Fruit fly (Drosophila melanogaster) whole organism, pupa: ENCODE measurements around the gene Cyp4ac3.

Experiments
- CG12605 ChIP-seq: fragments of 200-800 bp; sonication (Bioruptor generic); IDR thresholded peaks from 2 replicates; pipeline ENCODE4 v1.3.6; 2022; ENCODE audit warnings: missing biosample characterization, missing genetic modification characterization
- CG17806 ChIP-seq: fragments of 200-800 bp; sonication (Bioruptor generic); optimal IDR thresholded peaks from 2 replicates; lab custom pipeline; 2018; ENCODE audit warnings: missing biosample characterization, mild to moderate bottlenecking, missing genetic modification characterization, moderate library complexity
- CG34367 ChIP-seq: fragments of 200-800 bp; sonication (Bioruptor generic); optimal IDR thresholded peaks from 2 replicates; lab custom pipeline; 2018; ENCODE audit warnings: missing biosample characterization, mild to moderate bottlenecking, missing genetic modification characterization
- CG8301 ChIP-seq: fragments of 200-800 bp; sonication (Bioruptor generic); optimal IDR thresholded peaks from 2 replicates; lab custom pipeline; 2018; ENCODE audit warnings: missing biosample characterization, mild to moderate bottlenecking, missing genetic modification characterization
- CG9948 ChIP-seq: fragments of 200-800 bp; sonication (Bioruptor generic); optimal IDR thresholded peaks from 2 replicates; lab custom pipeline; 2018; ENCODE audit warnings: missing biosample characterization, mild to moderate bottlenecking, missing genetic modification characterization, moderate library complexity
- EcR ChIP-seq: fragments of 200-800 bp; sonication (Bioruptor generic); optimal IDR thresholded peaks from 3 replicates; lab custom pipeline; 2019; ENCODE audit warnings: missing biosample characterization, missing genetic modification characterization, mild to moderate bottlenecking, moderate library complexity, missing genetic modification reagents
- Ets98B ChIP-seq: fragments of 200-800 bp; sonication (Bioruptor generic); IDR thresholded peaks from 2 replicates; pipeline ENCODE4 v1.3.6; 2022; ENCODE audit warnings: missing biosample characterization, missing genetic modification characterization
- Pif1B ChIP-seq: fragments of 200-800 bp; sonication (Bioruptor generic); optimal IDR thresholded peaks from 3 replicates; lab custom pipeline; 2016; ENCODE audit warnings: missing biosample characterization, missing genetic modification characterization
- Snoo ChIP-seq: fragments of 200-800 bp; sonication (Bioruptor generic); optimal IDR thresholded peaks from 3 replicates; lab custom pipeline; 2017; ENCODE audit warnings: missing biosample characterization, mild to moderate bottlenecking, missing genetic modification characterization, inconsistent platforms
- gl ChIP-seq: fragments of 200-800 bp; sonication (Bioruptor generic); optimal IDR thresholded peaks from 2 replicates; lab custom pipeline; 2018; ENCODE audit warnings: missing biosample characterization, mild to moderate bottlenecking, missing genetic modification characterization

DNA sequence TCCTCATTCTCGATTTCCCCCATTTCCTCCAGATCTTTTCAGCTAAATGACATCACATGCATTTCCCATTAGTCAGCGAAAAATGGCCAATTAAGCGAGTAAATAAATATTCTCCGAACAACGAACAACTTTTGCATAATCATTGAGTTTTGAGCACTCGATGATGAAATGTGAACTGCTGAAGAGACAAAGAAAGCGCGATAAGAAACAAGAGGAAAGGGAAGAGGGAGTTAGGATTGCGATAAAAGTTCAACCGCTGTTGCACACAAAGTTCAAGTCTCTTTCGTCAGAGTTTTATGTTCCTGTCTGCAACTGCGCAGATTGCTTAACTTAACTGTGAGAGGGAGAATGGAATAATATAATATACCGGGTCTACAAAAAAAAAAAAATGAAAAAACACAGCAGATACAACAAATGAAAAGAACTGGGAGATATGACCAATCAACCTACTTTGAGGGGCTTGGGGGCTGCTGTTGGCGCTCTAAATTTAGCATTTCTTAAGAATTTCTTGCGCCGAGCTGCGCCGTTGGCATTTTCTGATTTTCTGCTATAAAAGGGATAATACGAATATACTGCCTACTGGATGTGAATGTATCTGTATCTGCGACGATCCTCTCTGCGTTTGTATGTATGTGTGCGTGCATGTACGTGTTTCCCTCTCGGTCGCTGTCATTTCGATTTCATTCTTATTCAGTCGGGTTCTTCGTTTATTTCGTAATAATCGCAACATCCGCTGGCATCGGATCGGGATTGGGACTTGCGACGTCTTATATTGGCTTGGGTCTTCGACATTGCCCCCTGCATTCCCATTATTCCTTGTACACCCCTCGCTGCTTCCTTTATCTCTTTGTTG lies 26.3 kb downstream of the Cyp4ac3 start:
- TF ChIP-seq EcR (GFP tag; lab: Kevin White, UChicago) (peak; percentile 98), Pif1B (peak; percentile 63), CG8301 (tag; lab: Kevin White, UChicago) (no peak), Snoo (no peak), CG9948 (tag; lab: Kevin White, UChicago) (no peak), CG12605 (peak; percentile 23; the same call in 1 of the 2 replicates), gl (tag; lab: Kevin White, UChicago) (peak; percentile 20), CG34367 (tag; lab: Kevin White, UChicago) (no peak), CG17806 (no peak), Ets98B (GFP tag; lab: Robert Waterston, UW) (0 out of 2 replicates have a peak, but pooled peaks have one; percentile 8)
